Worm (Caenorhabditis elegans): ENCODE results near the gene lect-2.

lect-2 gene

ce11 chrII:5790313-5790773 is at the start of gene lect-2:
Gene lect-2, plus strand, starts transcription at chrII:5790723.
- TF ChIP-seq ceh-27 (GFP tag; optimal IDR thresholded peaks at IDR 0.05): no peak
- TF ChIP-seq madf-8 (GFP tag; conservative IDR thresholded peaks at IDR 0.05): no peak
- no peak for TF ChIP-seq madf-10 (tag; optimal IDR thresholded peaks at IDR 0.05)
- no peak for TF ChIP-seq B0261.1 (tag; optimal IDR thresholded peaks at IDR 0.05)
- no peak for TF ChIP-seq lag-1 (GFP tag; IDR thresholded peaks at IDR 0.05)
- no peak for TF ChIP-seq dpl-1 (GFP tag; optimal IDR thresholded peaks at IDR 0.05)
- no peak for TF ChIP-seq F39B2.1 (GFP tag; IDR thresholded peaks at IDR 0.05)
- no peak for TF ChIP-seq ceh-40 (GFP tag; IDR thresholded peaks at IDR 0.05)
- TF ChIP-seq bed-2 (GFP tag; IDR thresholded peaks at IDR 0.05): no peak

ce11 chrII:5742767-5743166 is 47.8 kb upstream of the lect-2 start:
- TF ChIP-seq lag-1 (GFP tag; IDR thresholded peaks at IDR 0.05): no peak
- peak; percentile 32 for TF ChIP-seq nhr-80 (tag; optimal IDR thresholded peaks at IDR 0.05)

DNA sequence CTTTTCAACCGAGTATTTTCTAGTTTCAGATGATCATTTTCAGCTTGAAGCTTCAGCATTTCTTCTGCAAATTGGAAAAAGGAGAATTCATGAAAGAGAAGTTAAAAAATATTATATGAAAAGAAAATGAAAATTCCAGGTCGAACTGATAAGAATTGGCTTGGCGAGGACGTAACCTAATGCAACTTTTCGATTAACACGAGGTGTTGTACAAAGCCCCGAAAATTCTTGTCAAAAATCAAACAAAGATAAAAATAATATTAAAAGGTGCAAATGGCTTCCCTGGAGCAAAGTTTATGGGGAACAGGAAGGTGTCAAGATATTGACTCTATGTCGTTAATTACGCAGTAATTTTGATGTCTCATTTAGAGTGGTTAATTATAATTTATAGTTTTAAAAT is 46.2 kb upstream of the lect-2 start:
- peak; percentile 67 for TF ChIP-seq nhr-80 (tag; optimal IDR thresholded peaks at IDR 0.05)
- TF ChIP-seq lir-1 (GFP tag; conservative IDR thresholded peaks at IDR 0.05): no peak
- no peak for TF ChIP-seq mxl-1 (tag; optimal IDR thresholded peaks at IDR 0.05)
- TF ChIP-seq hlh-12 (tag; optimal IDR thresholded peaks at IDR 0.05): no peak
- TF ChIP-seq rec-8 (tag; optimal IDR thresholded peaks at IDR 0.05): no peak
- no peak for TF ChIP-seq nfya-1 (tag; optimal IDR thresholded peaks at IDR 0.05; ENCODE audit: borderline replicate concordance, insufficient read depth)
- TF ChIP-seq mes-4 (tag; optimal IDR thresholded peaks at IDR 0.05): no peak

DNA sequence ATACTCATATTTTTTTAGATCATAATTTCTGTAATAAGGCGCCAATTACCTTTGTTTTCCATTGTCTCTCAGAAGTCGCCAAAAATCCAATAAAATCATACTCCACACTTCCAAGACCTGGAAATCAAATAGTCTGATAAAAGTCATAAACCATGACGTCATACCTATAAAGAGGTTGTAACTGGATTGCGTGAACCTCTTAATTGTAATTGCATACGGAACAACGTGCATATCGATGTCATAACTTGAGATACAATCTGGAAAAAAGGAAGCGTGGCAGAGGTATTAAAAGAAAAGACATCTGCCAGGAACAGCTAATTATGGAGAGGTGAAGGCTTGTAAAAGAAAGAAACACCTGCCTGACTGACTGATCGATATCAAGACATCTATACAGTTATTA is 45.4 kb upstream of the lect-2 start, which contains the start of gene F10C1.9:
Gene F10C1.9 (minus strand): TSS at position 197 of the 400 bp plus-strand sequence.
- no peak for TF ChIP-seq ceh-79 (tag; optimal IDR thresholded peaks at IDR 0.05)
- TF ChIP-seq mes-4 (tag; optimal IDR thresholded peaks at IDR 0.05): no peak
- TF ChIP-seq ztf-25 (GFP tag; IDR thresholded peaks at IDR 0.05): no peak
- no peak for TF ChIP-seq die-1 (tag; optimal IDR thresholded peaks at IDR 0.05)
- TF ChIP-seq K11D2.4 (GFP tag; IDR thresholded peaks at IDR 0.05): no peak
- TF ChIP-seq F39B2.1 (GFP tag; IDR thresholded peaks at IDR 0.05): no peak
- no peak for TF ChIP-seq zim-3 (tag; optimal IDR thresholded peaks at IDR 0.05)
- TF ChIP-seq egl-18 (GFP tag; IDR thresholded peaks at IDR 0.05): no peak
- TF ChIP-seq aptf-3 (GFP tag; IDR thresholded peaks at IDR 0.05): no peak

DNA sequence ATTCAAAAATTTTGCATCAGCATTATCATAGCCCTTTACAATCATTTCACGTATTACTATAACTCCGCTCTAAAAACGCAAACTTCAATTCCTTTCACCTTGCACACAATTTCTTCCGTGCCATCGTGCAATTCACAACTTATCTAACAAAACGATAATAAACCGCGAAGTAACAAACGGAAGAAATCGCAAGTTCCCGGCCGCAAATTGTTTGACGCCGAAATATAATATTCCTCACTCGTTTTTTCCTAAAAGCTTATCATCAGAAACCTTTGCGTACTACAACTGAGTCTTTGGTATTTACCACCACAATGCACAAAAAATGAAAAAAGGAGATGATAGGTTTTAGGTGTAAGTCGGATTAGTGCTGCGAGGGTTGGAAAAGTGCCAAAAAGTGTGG is 43.2 kb upstream of the lect-2 start:
- no peak for TF ChIP-seq repo-1 (tag; optimal IDR thresholded peaks at IDR 0.05)
- TF ChIP-seq nhr-80 (tag; optimal IDR thresholded peaks at IDR 0.05): peak; percentile 47

DNA sequence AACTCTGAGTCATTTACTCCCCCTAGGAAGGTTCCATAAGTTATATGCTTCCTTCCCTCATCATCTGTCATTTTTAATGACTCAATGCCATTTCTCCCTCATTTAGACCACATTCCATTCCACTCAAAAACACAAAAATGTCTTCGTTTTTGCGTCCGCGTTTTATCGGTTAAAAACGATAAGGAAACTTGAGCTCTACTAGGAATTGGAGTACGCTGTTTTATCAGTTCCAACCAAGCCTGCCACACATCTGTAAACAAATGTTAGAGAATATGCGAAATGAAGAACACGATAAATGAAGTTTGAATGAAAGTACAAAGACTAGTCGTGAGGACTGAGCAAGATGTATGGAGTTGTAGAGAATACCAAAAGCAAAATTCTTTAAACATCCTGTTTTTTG is 42.1 kb upstream of the lect-2 start:
- TF ChIP-seq nfyb-1 (GFP tag; IDR thresholded peaks at IDR 0.05): no peak
- no peak for TF ChIP-seq egl-18 (GFP tag; IDR thresholded peaks at IDR 0.05)
- no peak for TF ChIP-seq ztf-6 (GFP tag; IDR thresholded peaks at IDR 0.05)
- no peak for TF ChIP-seq F57A8.1 (GFP tag; optimal IDR thresholded peaks at IDR 0.05)
- TF ChIP-seq nhr-80 (tag; optimal IDR thresholded peaks at IDR 0.05): peak; percentile 89
- no peak for TF ChIP-seq mcd-1 (GFP tag; IDR thresholded peaks at IDR 0.05)
- TF ChIP-seq attf-3 (GFP tag; conservative IDR thresholded peaks at IDR 0.05): no peak
- no peak for TF ChIP-seq repo-1 (tag; optimal IDR thresholded peaks at IDR 0.05)
- TF ChIP-seq lsy-27 (tag; optimal IDR thresholded peaks at IDR 0.05; ENCODE audit: borderline replicate concordance, insufficient read depth): no peak
- no peak for TF ChIP-seq lin-26 (GFP tag; IDR thresholded peaks at IDR 0.05)
- no peak for TF ChIP-seq F39B2.1 (GFP tag; IDR thresholded peaks at IDR 0.05)
- TF ChIP-seq ztf-28 (GFP tag; IDR thresholded peaks at IDR 0.05): no peak
- no peak for TF ChIP-seq nhr-179 (tag; optimal IDR thresholded peaks at IDR 0.05)
- no peak for TF ChIP-seq somi-1 (GFP tag; optimal IDR thresholded peaks at IDR 0.05)
- peak; percentile 31 for TF ChIP-seq ets-4 (GFP tag; optimal IDR thresholded peaks at IDR 0.05)
- no peak for TF ChIP-seq hsf-1 (GFP tag; IDR thresholded peaks at IDR 0.05)
- TF ChIP-seq ceh-58 (GFP tag; IDR thresholded peaks at IDR 0.05): no peak
- TF ChIP-seq dox-1 (GFP tag; IDR thresholded peaks at IDR 0.05): 0 out of 2 replicates have a peak, but pooled peaks have one; percentile 26
